Fruit fly (Drosophila melanogaster): Measurements from ENCODE around the gene CG4766.
A peak's percentile ranks its signal among the peaks of the same experiment; 100 is the strongest.

The CG4766 gene

DNA sequence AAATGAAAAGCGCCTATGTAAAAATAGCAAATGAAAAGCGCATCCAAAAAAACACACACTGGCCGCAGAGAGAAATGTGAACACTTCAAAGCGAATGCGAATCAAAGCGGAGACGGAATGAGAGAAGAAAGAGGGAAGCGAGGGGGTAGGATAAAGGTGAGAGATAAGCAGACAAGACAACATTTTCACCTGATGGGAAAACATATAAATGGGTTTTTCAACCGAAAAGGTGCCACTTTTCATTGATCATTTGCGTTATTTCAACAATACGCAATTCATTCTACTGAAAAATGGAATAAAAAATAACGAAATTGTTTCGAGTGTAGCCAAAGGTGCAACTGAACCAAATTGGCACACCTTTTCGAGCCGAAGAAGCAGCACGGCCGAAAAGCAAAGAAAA lies 23.5 kb downstream of the CG4766 start (continued):
- TF ChIP-seq CG7839 (tag; optimal IDR thresholded peaks at IDR 0.05) = peak; percentile 22
- no peak for TF ChIP-seq gfzf (GFP tag; optimal IDR thresholded peaks at IDR 0.05)
- no peak for TF ChIP-seq org-1 (GFP tag; optimal IDR thresholded peaks at IDR 0.05)
- TF ChIP-seq CG4424 (GFP tag; optimal IDR thresholded peaks at IDR 0.05) = no peak
- TF ChIP-seq vnd (GFP tag; IDR thresholded peaks at IDR 0.05; ENCODE audit: partially characterized antibody) = no peak
- TF ChIP-seq crc (GFP tag; optimal IDR thresholded peaks at IDR 0.05) = no peak
- TF ChIP-seq pan (optimal IDR thresholded peaks at IDR 0.05) = no peak
- TF ChIP-seq pan (GFP tag; optimal IDR thresholded peaks at IDR 0.05 in 1 of 2, IDR thresholded peaks at IDR 0.05 in 1 of 2) = peak in 1 of 2 experiments; percentile 26
- TF ChIP-seq tup (GFP tag; optimal IDR thresholded peaks at IDR 0.05) = no peak
- no peak for TF ChIP-seq CG17829 (tag; optimal IDR thresholded peaks at IDR 0.05)
- no peak for TF ChIP-seq exex (tag; optimal IDR thresholded peaks at IDR 0.05)
- TF ChIP-seq vfl (GFP tag; optimal IDR thresholded peaks at IDR 0.05) = no peak
- TF ChIP-seq CG8944 (GFP tag; optimal IDR thresholded peaks at IDR 0.05) = peak; percentile 2
- TF ChIP-seq Ada2b (GFP tag; IDR thresholded peaks at IDR 0.05) = 0 out of 2 replicates have a peak, but pooled peaks have one; percentile 4
- TF ChIP-seq Med (GFP tag) = peak; percentile 78
- TF ChIP-seq CG18599 (GFP tag; optimal IDR thresholded peaks at IDR 0.05) = peak; percentile 0
- TF ChIP-seq bab2 (GFP tag; optimal IDR thresholded peaks at IDR 0.05) = no peak
- no peak for TF ChIP-seq CG15601 (tag; optimal IDR thresholded peaks at IDR 0.05)
- no peak for TF ChIP-seq maf-S (GFP tag; optimal IDR thresholded peaks at IDR 0.05)
- no peak for TF ChIP-seq CG10979 (tag; optimal IDR thresholded peaks at IDR 0.05)
- peak; percentile 8 for TF ChIP-seq CoRest (tag; optimal IDR thresholded peaks at IDR 0.05)
- peak; percentile 8 for TF ChIP-seq lab (GFP tag; optimal IDR thresholded peaks at IDR 0.05)
- TF ChIP-seq dysf (GFP tag; IDR thresholded peaks at IDR 0.05) = peak; percentile 41; the same call in 1 of the 3 replicates
- peak; percentile 6 for TF ChIP-seq psq (GFP tag; optimal IDR thresholded peaks at IDR 0.05)
- 0 out of 2 replicates have a peak, but pooled peaks have one; percentile 20 for TF ChIP-seq Drgx (GFP tag; IDR thresholded peaks at IDR 0.05)
- no peak for TF ChIP-seq Sry-β (GFP tag; optimal IDR thresholded peaks at IDR 0.05)
- TF ChIP-seq al (GFP tag; IDR thresholded peaks at IDR 0.05) = 0 out of 2 replicates have a peak, but pooled peaks have one; percentile 10
- no peak for TF ChIP-seq ase (GFP tag; IDR thresholded peaks at IDR 0.05)
- peak; percentile 17; the same call in 1 of the 2 replicates for TF ChIP-seq CG14667 (GFP tag; IDR thresholded peaks at IDR 0.05)
- peak; percentile 39 for TF ChIP-seq CG2678 (tag; optimal IDR thresholded peaks at IDR 0.05)
- no peak for TF ChIP-seq cad (GFP tag; optimal IDR thresholded peaks at IDR 0.05)
- TF ChIP-seq CG11504 (tag; optimal IDR thresholded peaks at IDR 0.05) = peak; percentile 31
- peak; percentile 16; the same call in 1 of the 2 replicates for TF ChIP-seq lmd (GFP tag; IDR thresholded peaks at IDR 0.05)
- TF ChIP-seq Oli (tag; optimal IDR thresholded peaks at IDR 0.05) = peak; percentile 27
- TF ChIP-seq sens-2 (GFP tag; IDR thresholded peaks at IDR 0.05) = no peak
- peak; percentile 21 for TF ChIP-seq dmrt99B (tag; optimal IDR thresholded peaks at IDR 0.05)
- TF ChIP-seq CG4328 (GFP tag; optimal IDR thresholded peaks at IDR 0.05) = no peak
- peak; percentile 45 for TF ChIP-seq Sox102F (GFP tag; optimal IDR thresholded peaks at IDR 0.05)
- TF ChIP-seq CG18476 (GFP tag; optimal IDR thresholded peaks at IDR 0.05) = no peak
- TF ChIP-seq grau (tag; optimal IDR thresholded peaks at IDR 0.05) = peak; percentile 28
- TF ChIP-seq CG1603 (tag; optimal IDR thresholded peaks at IDR 0.05) = peak; percentile 30

All from whole organism, embryonic.